Fruit fly (Drosophila melanogaster): ENCODE measurements around the gene mtd.

dm6 chr3R:5308137-5308797 is 42.0 kb downstream of the mtd start:
- TF ChIP-seq h (optimal IDR thresholded peaks at IDR 0.05) (no peak), insv (optimal IDR thresholded peaks at IDR 0.05) (no peak), ttk (optimal IDR thresholded peaks at IDR 0.05) (no peak), Myc (optimal IDR thresholded peaks at IDR 0.05) (no peak), Sin3A (optimal IDR thresholded peaks at IDR 0.05) (no peak), psq (optimal IDR thresholded peaks at IDR 0.05) (no peak)

Measured in Kc167 (cell line).